Worm (Caenorhabditis elegans): ENCODE measurements around the gene srw-24.

ce11 chrV:15232200-15232599 lies 8.4 kb downstream of the srw-24 start, which contains the start of gene srw-13:
- TF ChIP-seq mbf-1 (tag; optimal IDR thresholded peaks at IDR 0.05), result no peak
- no peak for TF ChIP-seq snpc-4 (tag; optimal IDR thresholded peaks at IDR 0.05)

All from whole organism, L2 larva.